Fruit fly (Drosophila melanogaster): ENCODE results near the gene CG32625.

dm6 chrX:13721934-13722333 lies 34.7 kb downstream of the CG32625 start, which contains the start of the genes Mrgn1 and mus101:
- TF ChIP-seq Hr4 (GFP tag; optimal IDR thresholded peaks at IDR 0.05) = no peak
- no peak for TF ChIP-seq CG6808 (GFP tag; optimal IDR thresholded peaks at IDR 0.05)
- no peak for TF ChIP-seq CG6792 (GFP tag; optimal IDR thresholded peaks at IDR 0.05)
- no peak for TF ChIP-seq CG10631 (GFP tag; optimal IDR thresholded peaks at IDR 0.05)
